Worm (Caenorhabditis elegans): ENCODE measurements around the gene srh-142.

DNA sequence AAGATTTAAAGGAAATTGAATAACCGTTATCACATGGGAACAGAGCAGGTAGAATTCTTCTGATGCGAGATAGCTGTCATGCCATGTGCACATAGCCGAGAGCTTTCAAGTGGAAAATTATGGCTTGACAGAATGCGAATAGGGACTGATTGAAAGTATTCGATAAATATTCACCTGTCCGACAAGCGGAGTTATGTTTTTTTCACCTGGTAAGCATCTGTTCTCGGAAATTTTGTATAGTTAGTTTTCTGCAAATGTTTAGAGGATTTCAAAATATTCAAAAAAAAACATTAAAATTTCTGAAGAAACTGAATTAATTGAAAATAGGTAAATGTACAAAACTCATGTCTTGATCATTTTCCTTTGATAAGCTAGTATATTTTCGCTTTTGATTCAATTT, 36.7 kb upstream of the srh-142 start, which contains the start of gene srh-136:
- TF ChIP-seq nhr-19 (GFP tag; conservative IDR thresholded peaks at IDR 0.05) (no peak), xbp-1 (tag; optimal IDR thresholded peaks at IDR 0.05) (no peak), lin-35 (GFP tag; optimal IDR thresholded peaks at IDR 0.05) (no peak), ama-1 (optimal IDR thresholded peaks at IDR 0.05) (no peak), lir-3 (tag; optimal IDR thresholded peaks at IDR 0.05; ENCODE audit: poor library complexity) (no peak), vab-15 (tag; optimal IDR thresholded peaks at IDR 0.05) (no peak), aly-2 (tag; optimal IDR thresholded peaks at IDR 0.05) (no peak), egl-27 (tag; optimal IDR thresholded peaks at IDR 0.05) (no peak), ces-1 (GFP tag; optimal IDR thresholded peaks at IDR 0.05) (no peak), fkh-10 (GFP tag; optimal IDR thresholded peaks at IDR 0.05) (no peak), snpc-4 (tag; optimal IDR thresholded peaks at IDR 0.05) (no peak)

Measured in whole organism, L1 larva.